Fruit fly (Drosophila melanogaster): ENCODE results near the gene CG8028.

DNA sequence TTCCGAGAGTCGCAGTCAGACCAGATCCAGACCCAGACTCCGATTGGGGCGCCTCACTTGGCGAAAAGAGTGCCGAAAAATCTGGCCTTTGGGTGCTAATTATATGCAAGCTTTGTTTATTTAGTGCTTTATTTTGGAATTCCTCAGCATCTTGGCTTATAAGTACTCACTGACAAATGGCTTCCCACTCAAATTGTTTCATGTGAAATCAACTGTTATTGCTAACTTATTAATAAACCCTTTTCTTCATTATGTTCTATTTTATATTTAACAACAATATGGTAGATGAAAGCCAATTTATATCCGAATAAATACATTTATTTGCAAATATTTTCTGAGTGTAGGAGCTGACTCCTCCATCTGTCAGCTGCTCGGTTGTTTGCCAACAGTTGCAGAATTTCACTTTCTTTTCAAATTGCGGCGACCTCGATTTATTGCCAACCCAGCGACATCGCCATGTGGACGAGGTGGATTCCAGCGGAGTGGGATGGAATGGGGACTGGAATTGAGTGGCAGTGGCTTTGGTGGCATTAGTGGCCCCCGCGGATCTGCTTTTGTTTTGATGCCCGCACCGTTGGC is 50.2 kb downstream of the CG8028 start:
- TF ChIP-seq CG8478 (optimal IDR thresholded peaks at IDR 0.05) = no peak
- TF ChIP-seq CTCF (optimal IDR thresholded peaks at IDR 0.05) = no peak

Data from S2 (cell line).